Worm (Caenorhabditis elegans) whole organism, young adult: ENCODE measurements around the gene amt-4.

Experiments used
- C17E4.6 ChIP-seq: fragments of 200-800 bp; sonication (Bioruptor generic); IDR thresholded peaks from 2 replicates; pipeline ENCODE4 v1.3.6; 2022; ENCODE audit warnings: missing genetic modification reagents, missing genetic modification characterization, missing compliant biosample characterization
- F22D6.2 ChIP-seq: sonication (generic microtip); optimal IDR thresholded peaks from 2 replicates; lab custom pipeline; 2016; ENCODE audit warnings: mild to moderate bottlenecking, missing genetic modification characterization, missing compliant biosample characterization
- F37B4.10 ChIP-seq: fragments of 200-800 bp; sonication (Bioruptor generic); IDR thresholded peaks from 2 replicates; pipeline ENCODE4 v1.3.6; 2022; ENCODE audit warnings: missing genetic modification characterization, missing compliant biosample characterization
- F57C9.4 ChIP-seq: sonication (generic microtip); optimal IDR thresholded peaks from 2 replicates; lab custom pipeline; 2017; ENCODE audit warnings: mild to moderate bottlenecking, missing genetic modification characterization, missing compliant biosample characterization
- K11D2.4 ChIP-seq: fragments of 200-800 bp; sonication (Bioruptor generic); IDR thresholded peaks from 2 replicates; pipeline ENCODE4 v1.3.6; 2022; ENCODE audit warnings: missing genetic modification reagents, missing genetic modification characterization, missing compliant biosample characterization
- T07F8.4 ChIP-seq: sonication (generic microtip); optimal IDR thresholded peaks from 2 replicates; lab custom pipeline; 2016; ENCODE audit warnings: mild to moderate bottlenecking, missing genetic modification characterization, moderate library complexity, missing compliant biosample characterization
- Y53G8AR.9 ChIP-seq: fragments of 200-800 bp; sonication (Bioruptor generic); conservative IDR thresholded peaks from 2 replicates; pipeline ENCODE4 v1.3.6; 2022; ENCODE audit warnings: missing genetic modification reagents, missing genetic modification characterization, missing compliant biosample characterization
- Y56A3A.18 ChIP-seq: fragments of 200-800 bp; sonication (Bioruptor generic); IDR thresholded peaks from 2 replicates; pipeline ENCODE4 v1.3.6; 2022; ENCODE audit warnings: missing genetic modification reagents, missing genetic modification characterization, missing compliant biosample characterization
- aptf-2 ChIP-seq: fragments of 200-800 bp; sonication (Bioruptor generic); conservative IDR thresholded peaks from 2 replicates; pipeline ENCODE4 v1.3.6; 2022; ENCODE audit warnings: missing genetic modification reagents, missing genetic modification characterization, missing compliant biosample characterization
- attf-5 ChIP-seq: fragments of 200-800 bp; sonication (Bioruptor generic); optimal IDR thresholded peaks from 2 replicates; lab custom pipeline; 2018; ENCODE audit warnings: mild to moderate bottlenecking, missing genetic modification characterization, missing compliant biosample characterization
- attf-6 ChIP-seq: fragments of 200-800 bp; sonication (Bioruptor generic); IDR thresholded peaks from 2 replicates; pipeline ENCODE4 v1.3.6; 2022; ENCODE audit warnings: missing genetic modification reagents, missing genetic modification characterization, missing compliant biosample characterization
- ccch-3 ChIP-seq: fragments of 200-800 bp; sonication (Bioruptor generic); optimal IDR thresholded peaks from 2 replicates; lab custom pipeline; 2018; ENCODE audit warnings: mild to moderate bottlenecking, missing genetic modification characterization, missing compliant biosample characterization
- cebp-2 ChIP-seq: fragments of 200-800 bp; sonication (Bioruptor generic); IDR thresholded peaks from 2 replicates; pipeline ENCODE4 v1.3.6; 2022; ENCODE audit warnings: missing genetic modification characterization, missing compliant biosample characterization
- ceh-100 ChIP-seq: fragments of 200-800 bp; sonication (Bioruptor generic); IDR thresholded peaks from 2 replicates; pipeline ENCODE4 v1.3.6; 2022; ENCODE audit warnings: missing genetic modification reagents, missing genetic modification characterization, missing compliant biosample characterization
- ceh-27 ChIP-seq: fragments of 200-800 bp; sonication (Bioruptor generic); optimal IDR thresholded peaks from 2 replicates; lab custom pipeline; 2018; ENCODE audit warnings: mild to moderate bottlenecking, missing genetic modification characterization, moderate library complexity, missing compliant biosample characterization
- ceh-40 ChIP-seq: fragments of 200-800 bp; sonication (Bioruptor generic); IDR thresholded peaks from 2 replicates; pipeline ENCODE4 v1.3.6; 2022; ENCODE audit warnings: missing genetic modification characterization, missing compliant biosample characterization
- chd-7 ChIP-seq: sonication (generic microtip); optimal IDR thresholded peaks from 2 replicates; lab custom pipeline; 2016; ENCODE audit warnings: mild to moderate bottlenecking, missing genetic modification characterization, moderate library complexity, missing compliant biosample characterization
- efl-1 ChIP-seq: fragments of 150-350 bp; optimal IDR thresholded peaks from 2 replicates; lab custom pipeline; 2014; ENCODE audit warnings: missing biosample characterization, missing genetic modification reagents, missing genetic modification characterization
- egl-44 ChIP-seq: fragments of 200-800 bp; sonication (Bioruptor generic); IDR thresholded peaks from 2 replicates; pipeline ENCODE4 v1.3.6; 2022; ENCODE audit warnings: missing genetic modification reagents, missing genetic modification characterization, missing compliant biosample characterization
- egrh-3 ChIP-seq: fragments of 200-800 bp; sonication (Bioruptor generic); IDR thresholded peaks from 2 replicates; pipeline ENCODE4 v1.3.6; 2022; ENCODE audit warnings: missing genetic modification reagents, missing genetic modification characterization, missing compliant biosample characterization
- him-1 ChIP-seq: sonication (generic microtip); optimal IDR thresholded peaks from 2 replicates; lab custom pipeline; 2016; ENCODE audit warnings: missing genotype, missing genetic modification reagents, missing genetic modification characterization, missing compliant biosample characterization
- hlh-26 ChIP-seq: fragments of 200-800 bp; sonication (Bioruptor generic); conservative IDR thresholded peaks from 2 replicates; pipeline ENCODE4 v1.3.6; 2022; ENCODE audit warnings: missing genetic modification reagents, missing genetic modification characterization, missing compliant biosample characterization
- hsf-1 ChIP-seq: fragments of 200-800 bp; sonication (Bioruptor generic); IDR thresholded peaks from 2 replicates; pipeline ENCODE4 v1.3.6; 2022; ENCODE audit warnings: missing genetic modification reagents, missing genetic modification characterization, missing compliant biosample characterization
- madf-8 ChIP-seq: fragments of 200-800 bp; sonication (Bioruptor generic); conservative IDR thresholded peaks from 2 replicates; pipeline ENCODE4 v1.3.6; 2022; ENCODE audit warnings: missing genetic modification reagents, missing genetic modification characterization, missing compliant biosample characterization
- mes-4 ChIP-seq: sonication (generic microtip); optimal IDR thresholded peaks from 2 replicates; lab custom pipeline; 2016; ENCODE audit warnings: missing genotype, missing genetic modification characterization, missing compliant biosample characterization
- nfya-2 ChIP-seq: fragments of 200-800 bp; sonication (Bioruptor generic); IDR thresholded peaks from 2 replicates; pipeline ENCODE4 v1.3.6; 2022; ENCODE audit warnings: missing genetic modification reagents, missing genetic modification characterization, missing compliant biosample characterization
- nhr-179 ChIP-seq: sonication (generic microtip); optimal IDR thresholded peaks from 2 replicates; lab custom pipeline; 2016; ENCODE audit warnings: mild to moderate bottlenecking, missing genetic modification characterization, missing compliant biosample characterization
- nhr-27 ChIP-seq: fragments of 200-800 bp; sonication (Bioruptor generic); optimal IDR thresholded peaks from 2 replicates; lab custom pipeline; 2018; ENCODE audit warnings: mild to moderate bottlenecking, missing genetic modification characterization, moderate library complexity, missing compliant biosample characterization
- nhr-80 ChIP-seq: sonication (generic microtip); optimal IDR thresholded peaks from 2 replicates; lab custom pipeline; 2016; ENCODE audit warnings: missing genetic modification characterization, missing compliant biosample characterization
- pbrm-1 ChIP-seq: fragments of 200-800 bp; sonication (Bioruptor generic); IDR thresholded peaks from 2 replicates; pipeline ENCODE4 v1.3.6; 2022; ENCODE audit warnings: missing genetic modification reagents, missing genetic modification characterization, missing compliant biosample characterization
- pha-4 ChIP-seq: fragments of 150-350 bp; sonication (generic microtip); optimal IDR thresholded peaks from 2 replicates; lab custom pipeline; 2014; ENCODE audit warnings: missing biosample characterization, missing genetic modification reagents, missing genetic modification characterization
- snpc-1.1 ChIP-seq: sonication (generic microtip); optimal IDR thresholded peaks from 2 replicates; lab custom pipeline; 2017; ENCODE audit warnings: missing genetic modification characterization, mild to moderate bottlenecking, missing compliant biosample characterization, antibody characterized with exemption, moderate library complexity, missing genotype, missing genetic modification reagents; ENCODE audit not compliant: insufficient read depth
- somi-1 ChIP-seq: fragments of 200-800 bp; sonication (Bioruptor generic); optimal IDR thresholded peaks from 2 replicates; lab custom pipeline; 2018; ENCODE audit warnings: mild to moderate bottlenecking, missing genetic modification characterization, missing compliant biosample characterization
- tbp1 ChIP-seq: fragments of 200-800 bp; sonication (Bioruptor generic); optimal IDR thresholded peaks from 2 replicates; lab custom pipeline; 2018; ENCODE audit warnings: mild to moderate bottlenecking, missing genetic modification characterization, missing compliant biosample characterization
- unc-62 ChIP-seq: fragments of 150-350 bp; optimal IDR thresholded peaks from 2 replicates; lab custom pipeline; 2014; ENCODE audit warnings: missing biosample characterization, missing genetic modification reagents, missing genetic modification characterization

Gene amt-4

DNA sequence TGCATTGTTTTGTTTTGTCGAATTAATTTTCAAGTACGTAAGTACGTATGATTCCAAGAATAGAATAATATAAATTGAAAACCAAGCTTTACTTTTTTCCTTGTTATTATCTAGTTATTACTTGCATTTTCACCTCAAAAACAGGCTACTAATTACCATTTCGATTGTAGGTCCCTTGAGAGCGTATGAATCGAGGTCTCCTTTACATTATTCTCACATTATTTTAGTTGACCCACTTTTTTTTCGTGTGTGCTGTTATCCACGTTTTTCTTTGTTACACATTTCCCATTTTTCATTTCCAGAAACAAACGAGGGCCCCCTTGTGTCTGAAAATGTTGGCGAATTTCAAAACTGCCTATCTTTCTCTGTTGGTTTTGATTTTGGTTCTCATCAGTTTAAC is 3.2 kb upstream of the amt-4 start, which contains the start of gene C05E11.6:
Gene C05E11.6, plus strand, starts transcription at position 301 of the 400 bp plus-strand sequence.
- TF ChIP-seq pbrm-1 (GFP tag; lab: Robert Waterston, UW): no peak
- TF ChIP-seq attf-5: no peak
- no peak for TF ChIP-seq egl-44 (GFP tag; lab: Robert Waterston, UW)
- TF ChIP-seq Y56A3A.18 (GFP tag; lab: Robert Waterston, UW): no peak
- no peak for TF ChIP-seq ccch-3 (GFP tag; lab: Kevin White, UChicago)
- no peak for TF ChIP-seq F57C9.4 (tag; lab: Kevin White, UChicago)
- no peak for TF ChIP-seq aptf-2 (GFP tag; lab: Robert Waterston, UW)
- TF ChIP-seq hlh-26 (GFP tag; lab: Robert Waterston, UW): no peak
- no peak for TF ChIP-seq ceh-100 (GFP tag; lab: Robert Waterston, UW)
- TF ChIP-seq nhr-179 (tag; lab: Kevin White, UChicago): no peak
- no peak for TF ChIP-seq snpc-1.1 (tag; lab: Kevin White, UChicago)
- TF ChIP-seq F22D6.2 (tag; lab: Kevin White, UChicago): no peak
- no peak for TF ChIP-seq ceh-40 (GFP tag; lab: Robert Waterston, UW)
- TF ChIP-seq cebp-2 (GFP tag; lab: Robert Waterston, UW): no peak
- no peak for TF ChIP-seq ceh-27
- TF ChIP-seq chd-7 (tag; lab: Kevin White, UChicago): no peak
- no peak for TF ChIP-seq K11D2.4 (GFP tag; lab: Robert Waterston, UW)
- no peak for TF ChIP-seq tbp1

DNA sequence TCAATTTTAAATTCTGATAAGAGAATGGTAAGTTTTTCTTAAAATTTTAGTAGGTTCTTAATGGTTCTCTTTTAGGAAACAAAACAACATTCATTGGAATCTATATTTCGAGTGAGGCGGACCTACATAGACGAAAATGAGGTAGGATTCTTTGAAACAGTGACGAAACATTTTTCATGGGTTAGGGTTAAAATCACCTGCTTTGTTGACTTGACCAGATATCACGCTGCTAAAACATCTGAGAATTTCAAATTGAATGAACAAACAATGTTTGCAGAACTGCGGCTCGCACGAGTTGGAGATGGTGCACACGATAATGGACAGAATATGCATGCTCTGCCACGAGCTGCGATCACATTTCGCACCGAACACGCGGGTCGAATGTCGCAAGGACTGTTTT is 2.8 kb upstream of the amt-4 start:
- no peak for TF ChIP-seq mes-4 (tag; lab: Kevin White, UChicago)
- TF ChIP-seq, all 124 proteins: peak for 0

DNA sequence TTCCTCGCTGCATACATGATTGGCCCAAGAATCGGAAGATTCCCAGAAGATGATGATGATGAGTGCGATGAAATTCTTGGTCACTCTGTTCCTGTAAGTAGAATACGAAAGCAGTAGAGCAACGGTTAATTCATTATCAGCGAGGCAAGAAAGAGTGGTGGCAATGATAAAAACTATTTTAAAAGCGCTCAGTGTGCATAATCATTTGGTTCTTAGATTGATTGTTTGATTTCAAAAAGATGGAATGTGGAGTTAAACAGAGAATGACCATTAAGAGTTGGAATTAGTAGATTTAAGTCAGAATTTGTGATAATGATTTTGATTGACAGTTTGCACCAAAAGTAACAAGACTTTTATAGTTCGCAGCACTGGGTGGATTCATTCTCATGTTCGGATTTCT is 2.0 kb downstream of the amt-4 start:
- TF ChIP-seq Y53G8AR.9 (GFP tag; lab: Robert Waterston, UW) (no peak), pha-4 (tag; lab: Kevin White, UChicago) (peak; percentile 15), nhr-80 (tag; lab: Kevin White, UChicago) (peak; percentile 74)

DNA sequence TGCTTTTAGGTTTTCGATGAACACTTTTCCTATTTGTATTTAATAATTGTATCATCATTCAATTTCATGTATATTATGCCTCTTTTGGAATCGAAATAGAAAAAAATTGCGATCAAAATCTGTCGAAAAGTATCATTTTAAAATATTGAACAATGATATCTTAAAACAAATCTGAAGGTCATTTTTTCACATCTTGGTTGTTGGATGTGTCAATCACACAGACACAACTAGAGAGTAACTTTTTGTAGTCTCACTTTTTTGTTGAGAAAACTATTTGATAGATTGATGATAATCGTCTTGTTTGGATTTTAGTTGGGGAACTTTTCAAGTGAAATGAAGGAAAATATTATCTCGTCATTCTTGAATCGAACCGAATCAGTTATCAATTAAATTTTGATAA is 4.2 kb downstream of the amt-4 start:
- no peak for TF ChIP-seq nfya-2 (GFP tag; lab: Robert Waterston, UW)

DNA sequence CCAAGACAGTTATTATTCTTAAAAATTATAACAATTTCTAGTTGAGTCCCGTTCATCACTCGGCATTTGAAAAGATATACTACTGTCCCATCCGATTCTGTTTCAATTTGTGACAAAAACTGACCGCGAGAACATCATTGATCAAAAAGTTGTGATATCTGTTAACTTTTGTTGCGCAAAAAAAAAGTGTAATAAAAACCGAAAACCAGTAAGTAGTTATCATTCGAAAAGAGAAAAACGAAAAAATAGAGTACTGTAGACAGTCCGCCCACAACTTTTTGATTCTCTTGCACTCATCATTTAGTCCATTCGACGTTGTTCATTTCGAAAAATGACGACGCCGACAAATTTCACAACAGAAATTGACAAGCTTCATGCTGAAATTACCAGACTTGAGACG is 6.0 kb downstream of the amt-4 start, which contains the start of gene amt-1:
Gene amt-1, plus strand, starts transcription at position 301 of the 400 bp plus-strand sequence.
- no peak for TF ChIP-seq C17E4.6
- no peak for TF ChIP-seq egrh-3 (GFP tag; lab: Robert Waterston, UW)
- no peak for TF ChIP-seq somi-1 (GFP tag; lab: Kevin White, UChicago)
- no peak for TF ChIP-seq madf-8 (GFP tag; lab: Robert Waterston, UW)
- no peak for TF ChIP-seq pbrm-1 (GFP tag; lab: Robert Waterston, UW)
- TF ChIP-seq efl-1 (GFP tag; lab: Kevin White, UChicago): no peak

DNA sequence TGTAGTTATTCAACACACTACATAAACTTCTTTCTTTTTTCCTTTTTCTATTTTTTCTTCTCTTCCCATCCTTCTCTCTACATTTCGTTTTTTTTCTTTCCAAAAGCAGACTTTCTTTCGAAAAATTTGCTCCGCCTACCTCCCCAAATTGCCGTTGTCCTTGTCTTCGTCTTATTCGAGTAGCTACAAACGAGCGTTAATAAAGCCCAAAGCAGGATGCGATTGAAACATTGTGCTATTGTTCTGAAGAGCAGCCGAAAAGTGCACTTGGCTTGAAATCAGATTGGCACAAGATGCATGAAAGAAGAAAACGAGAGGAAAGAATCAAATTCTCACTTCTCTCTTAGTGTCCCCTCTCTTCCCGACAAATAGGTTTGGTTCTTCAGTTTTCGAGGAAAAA is 9.8 kb downstream of the amt-4 start:
- no peak for TF ChIP-seq him-1 (tag; lab: Kevin White, UChicago)
- TF ChIP-seq nhr-27 (tag; lab: Kevin White, UChicago): no peak
- no peak for TF ChIP-seq attf-6 (GFP tag; lab: Robert Waterston, UW)
- no peak for TF ChIP-seq F37B4.10
- no peak for TF ChIP-seq hsf-1 (GFP tag; lab: Robert Waterston, UW)
- TF ChIP-seq unc-62 (GFP tag; lab: Kevin White, UChicago): no peak
- TF ChIP-seq T07F8.4: no peak
